Worm (Caenorhabditis elegans) whole organism, young adult: ENCODE results near the gene rsr-2.

Experiments used
- Y67H2A.10 ChIP-seq: fragments of 200-800 bp; sonication (Bioruptor generic); conservative IDR thresholded peaks from 2 replicates; pipeline ENCODE4 v1.3.6; 2022; ENCODE audit warnings: missing genetic modification reagents, missing genetic modification characterization, missing compliant biosample characterization
- ets-4 ChIP-seq: fragments of 200-800 bp; sonication (Bioruptor generic); optimal IDR thresholded peaks from 2 replicates; lab custom pipeline; 2018; ENCODE audit warnings: mild to moderate bottlenecking, missing genetic modification characterization, missing compliant biosample characterization
- hmg-20 ChIP-seq: fragments of 200-800 bp; sonication (Bioruptor generic); IDR thresholded peaks from 2 replicates; pipeline ENCODE4 v1.3.6; 2022; ENCODE audit warnings: missing genetic modification reagents, missing genetic modification characterization, missing compliant biosample characterization
- pbrm-1 ChIP-seq: fragments of 200-800 bp; sonication (Bioruptor generic); IDR thresholded peaks from 2 replicates; pipeline ENCODE4 v1.3.6; 2022; ENCODE audit warnings: missing genetic modification reagents, missing genetic modification characterization, missing compliant biosample characterization
- zim-3 ChIP-seq: sonication (generic microtip); optimal IDR thresholded peaks from 2 replicates; lab custom pipeline; 2017; ENCODE audit warnings: mild to moderate bottlenecking, missing genetic modification characterization, moderate library complexity, missing compliant biosample characterization

ce11 chrII:12226192-12226591 is 1.0 kb downstream of the rsr-2 start:
- TF ChIP-seq Y67H2A.10 (GFP tag; lab: Robert Waterston, UW) (no peak), ets-4 (no peak), zim-3 (tag; lab: Kevin White, UChicago) (no peak), pbrm-1 (GFP tag; lab: Robert Waterston, UW) (no peak), hmg-20 (no peak)
